Fruit fly (Drosophila melanogaster) whole organism, embryonic: ENCODE results near the gene CG32440.

Experiments used
- CG11247 ChIP-seq: fragments of 200-800 bp; sonication (Bioruptor generic); IDR thresholded peaks from 2 replicates; pipeline ENCODE4 v1.3.6; 2022; ENCODE audit warnings: missing biosample characterization, missing genetic modification characterization
- CG16779 ChIP-seq: fragments of 200-800 bp; sonication (Bioruptor generic); IDR thresholded peaks from 2 replicates; pipeline ENCODE4 v1.3.6; 2022; ENCODE audit warnings: missing biosample characterization, missing genetic modification characterization
- CG18262 ChIP-seq: fragments of 200-800 bp; optimal IDR thresholded peaks from 3 replicates; lab custom pipeline; 2019; ENCODE audit warnings: missing biosample characterization, mild to moderate bottlenecking, missing genetic modification characterization, moderate library complexity
- CG3407 ChIP-seq: fragments of 200-800 bp; sonication (Bioruptor generic); optimal IDR thresholded peaks from 2 replicates; lab custom pipeline; 2018; ENCODE audit warnings: missing biosample characterization, mild to moderate bottlenecking, missing genetic modification characterization
- Dad ChIP-seq: fragments of 200-800 bp; sonication (Bioruptor generic); optimal IDR thresholded peaks from 3 replicates; lab custom pipeline; 2016; ENCODE audit warnings: missing biosample characterization, missing genetic modification characterization
- Ets65A ChIP-seq: fragments of 200-800 bp; sonication (Bioruptor generic); peaks from one replicate; lab custom pipeline; 2016; ENCODE audit warnings: missing biosample characterization, missing genetic modification characterization
- Mes4 ChIP-seq: fragments of 200-800 bp; sonication (Bioruptor generic); optimal IDR thresholded peaks from 2 replicates; lab custom pipeline; 2016; ENCODE audit warnings: missing biosample characterization, missing genetic modification characterization
- eve ChIP-seq, 2 experiments: fragments of >200 bp; optimal IDR thresholded peaks; 2 replicates each; lab custom pipeline; 2017; ENCODE audit warnings: missing biosample characterization in 2 of 2, missing genetic modification characterization in 2 of 2
- unc-4 ChIP-seq: fragments of 200-800 bp; sonication (Bioruptor generic); IDR thresholded peaks from 2 replicates; pipeline ENCODE4 v1.3.6; 2022; ENCODE audit warnings: missing biosample characterization, missing genetic modification characterization; ENCODE audit not compliant: partially characterized antibody

The CG32440 gene

DNA sequence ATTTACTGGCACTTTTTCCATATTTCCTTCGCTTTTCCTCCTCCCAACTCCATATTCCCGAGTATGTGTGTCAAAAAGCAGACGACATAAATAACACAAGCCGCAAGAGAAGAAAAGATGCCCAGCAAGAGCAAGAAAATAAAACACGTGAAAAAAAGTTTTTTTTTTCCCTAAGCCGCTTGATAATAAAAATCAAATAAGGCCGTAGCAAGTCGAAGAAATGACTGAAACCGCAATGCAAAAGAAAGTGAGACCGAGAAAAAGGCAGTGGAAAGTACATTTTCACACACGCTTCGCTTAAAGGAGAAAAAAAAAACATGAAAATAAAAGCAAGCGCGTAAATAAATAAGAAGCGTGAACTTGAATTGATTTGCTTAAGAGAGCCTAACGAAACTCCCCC, 42.6 kb downstream of the CG32440 start:
- TF ChIP-seq Ets65A (peak; percentile 90), eve (GFP tag; optimal IDR thresholded peaks at IDR 0.05; lab: Kevin White, UChicago) (peak in 1 of 2 experiments; percentile 47), CG16779 (GFP tag; lab: Robert Waterston, UW) (no peak)

- TF ChIP-seq CG18262 (no peak), Dad (GFP tag; lab: Kevin White, UChicago) (no peak), CG3407 (no peak), CG11247 (no peak), Mes4 (no peak), unc-4 (GFP tag; lab: Robert Waterston, UW) (no peak)
Measured at dm6 chr3L:21406638-21407037, 46.7 kb downstream of the CG32440 start, which contains the start of gene sa. Gene sa (minus strand): TSS chr3L:21406738.
